Worm (Caenorhabditis elegans): ENCODE results near the gene gskl-1.
"Not testable (repeated sequence)": the region's sequence is repeated elsewhere in the genome, so short reads cannot be mapped to it uniquely, and the experiment has no call there.

Gene gskl-1

ce11 chrII:10935336-10935735 is 12.0 kb upstream of the gskl-1 start:
- TF ChIP-seq nhr-77 (tag; optimal IDR thresholded peaks at IDR 0.05): no peak
- no peak for TF ChIP-seq elt-2 (tag; optimal IDR thresholded peaks at IDR 0.05)
- TF ChIP-seq dsc-1 (tag; optimal IDR thresholded peaks at IDR 0.05): no peak
- TF ChIP-seq nhr-19 (GFP tag; conservative IDR thresholded peaks at IDR 0.05): no peak
- TF ChIP-seq hlh-4 (tag; optimal IDR thresholded peaks at IDR 0.05): no peak
- TF ChIP-seq lin-14 (GFP tag; optimal IDR thresholded peaks at IDR 0.05): no peak
- TF ChIP-seq sup-37 (GFP tag; optimal IDR thresholded peaks at IDR 0.05): no peak
- TF ChIP-seq hpl-2 (GFP tag; optimal IDR thresholded peaks at IDR 0.05): no peak
- no peak for TF ChIP-seq nhr-84 (tag; optimal IDR thresholded peaks at IDR 0.05)
- TF ChIP-seq lin-15B (tag; optimal IDR thresholded peaks at IDR 0.05): no peak
- no peak for TF ChIP-seq isw-1 (GFP tag; IDR thresholded peaks at IDR 0.05)
- TF ChIP-seq lin-13 (GFP tag; optimal IDR thresholded peaks at IDR 0.05): no peak
- TF ChIP-seq elt-3 (tag; optimal IDR thresholded peaks at IDR 0.05): no peak
- TF ChIP-seq nhr-20 (tag; optimal IDR thresholded peaks at IDR 0.05): no peak
- no peak for TF ChIP-seq grh-1 (GFP tag; IDR thresholded peaks at IDR 0.05)

- not testable (repeated sequence) for TF ChIP-seq lin-13 (GFP tag; optimal IDR thresholded peaks at IDR 0.05); aha-1 (tag; optimal IDR thresholded peaks at IDR 0.05); sptf-1 (tag; optimal IDR thresholded peaks at IDR 0.05)
These were observed 5.4 kb upstream of the gskl-1 start, which contains the start of gene R03D7.15 for ce11 chrII:10941918-10942317. Gene R03D7.15 (plus strand): TSS chrII:10942216.

ce11 chrII:10945446-10945845 is 1.9 kb upstream of the gskl-1 start:
- TF ChIP-seq blmp-1 (tag; optimal IDR thresholded peaks at IDR 0.05) (peak; percentile 84), lin-14 (GFP tag; optimal IDR thresholded peaks at IDR 0.05) (peak; percentile 34), nhr-28 (tag; optimal IDR thresholded peaks at IDR 0.05) (no peak), efl-1 (optimal IDR thresholded peaks at IDR 0.05) (peak; percentile 11 to 17), efl-1 (GFP tag; optimal IDR thresholded peaks at IDR 0.05 in 1 of 2) (peak in 1 of 2 experiments; percentile 86)

- peak in 1 of 6 experiments; percentile 4 for TF ChIP-seq elt-3 (tag; optimal IDR thresholded peaks at IDR 0.05)
- no peak for TF ChIP-seq pag-3 (tag; optimal IDR thresholded peaks at IDR 0.05; ENCODE audit: borderline replicate concordance, insufficient read depth)
- TF ChIP-seq unc-130 (tag; optimal IDR thresholded peaks at IDR 0.05): no peak
- no peak for TF ChIP-seq mef-2 (tag; optimal IDR thresholded peaks at IDR 0.05)
- TF ChIP-seq tbx-2 (tag; optimal IDR thresholded peaks at IDR 0.05): peak; percentile 31
- TF ChIP-seq dsc-1 (tag; optimal IDR thresholded peaks at IDR 0.05): peak; percentile 81
- TF ChIP-seq dpl-1 (GFP tag; optimal IDR thresholded peaks at IDR 0.05): peak in 1 of 3 experiments; percentile 5
- no peak for TF ChIP-seq C34B4.2 (tag; optimal IDR thresholded peaks at IDR 0.05)
- TF ChIP-seq nhr-77 (tag; optimal IDR thresholded peaks at IDR 0.05): peak; percentile 4
- TF ChIP-seq nhr-71 (tag; optimal IDR thresholded peaks at IDR 0.05): peak; percentile 21
- no peak for TF ChIP-seq sox-4 (tag; optimal IDR thresholded peaks at IDR 0.05)
- no peak for TF ChIP-seq ceh-63 (GFP tag; optimal IDR thresholded peaks at IDR 0.05)
- peak; percentile 28 for TF ChIP-seq nhr-20 (tag; optimal IDR thresholded peaks at IDR 0.05)
- peak in 1 of 2 experiments; percentile 29 for TF ChIP-seq lsy-2 (tag; optimal IDR thresholded peaks at IDR 0.05)
- peak in 1 of 2 experiments; percentile 7 for TF ChIP-seq lin-35 (GFP tag; optimal IDR thresholded peaks at IDR 0.05)
- TF ChIP-seq efl-1 (optimal IDR thresholded peaks at IDR 0.05): peak in 1 of 2 experiments; percentile 11
- TF ChIP-seq efl-1 (GFP tag; optimal IDR thresholded peaks at IDR 0.05 in 1 of 2): peak; percentile 6 to 83
- peak; percentile 31 for TF ChIP-seq snu-23 (GFP tag; optimal IDR thresholded peaks at IDR 0.05)
- peak; percentile 2 for TF ChIP-seq ceh-8 (GFP tag; optimal IDR thresholded peaks at IDR 0.05)
- peak; percentile 45 for TF ChIP-seq blmp-1 (tag; optimal IDR thresholded peaks at IDR 0.05)
- TF ChIP-seq lin-14 (GFP tag; optimal IDR thresholded peaks at IDR 0.05): peak; percentile 79
- no peak for TF ChIP-seq ztf-11 (tag; optimal IDR thresholded peaks at IDR 0.05)
- TF ChIP-seq nhr-47 (tag; optimal IDR thresholded peaks at IDR 0.05): peak; percentile 9
- peak; percentile 30 for TF ChIP-seq mep-1 (tag; optimal IDR thresholded peaks at IDR 0.05)
These were observed 511 bp upstream of the gskl-1 start for ce11 chrII:10946848-10947247.
